ENCODE assay signal across 5 worm cellular contexts in genomic region chrV:11953621-11954020, ce11.
TF ChIP-seq lines count a peak whose summit lies in the region.

No protein-coding gene starts in this region.

TF ChIP-seq in whole organism, L1 larva, 84 proteins besides CTCF, POLR2A, EP300 and RAD21:
- TF ChIP-seq mep-1 (tag; optimal IDR thresholded peaks at IDR 0.05; lab: Kevin White, UChicago) (no peak), sptf-1 (tag; optimal IDR thresholded peaks at IDR 0.05; lab: Kevin White, UChicago) (no peak), fkh-10 (GFP tag; optimal IDR thresholded peaks at IDR 0.05; lab: Kevin White, UChicago) (peak; percentile 58), ces-1 (GFP tag; optimal IDR thresholded peaks at IDR 0.05; lab: Kevin White, UChicago) (peak; percentile 77), unc-98 (GFP tag; IDR thresholded peaks at IDR 0.05; lab: Robert Waterston, UW) (no peak), unc-62 (GFP tag; optimal IDR thresholded peaks at IDR 0.05; lab: Kevin White, UChicago) (no peak), ceh-90 (tag; optimal IDR thresholded peaks at IDR 0.05; lab: Kevin White, UChicago) (no peak), nhr-76 (tag; optimal IDR thresholded peaks at IDR 0.05; lab: Kevin White, UChicago) (no peak), lin-14 (GFP tag; optimal IDR thresholded peaks at IDR 0.05; lab: Kevin White, UChicago) (peak; percentile 79), tbx-2 (tag; optimal IDR thresholded peaks at IDR 0.05; lab: Kevin White, UChicago) (no peak)
TF ChIP-seq in whole organism, L1 larva: peak in this region for 3.

TF ChIP-seq in whole organism, L3 larva, 47 proteins besides CTCF, POLR2A, EP300 and RAD21:
- TF ChIP-seq fkh-10 (GFP tag; optimal IDR thresholded peaks at IDR 0.05; lab: Kevin White, UChicago) (peak; percentile 81), fkh-2 (tag; optimal IDR thresholded peaks at IDR 0.05; lab: Kevin White, UChicago) (no peak)
TF ChIP-seq in whole organism, L3 larva: peak in this region for 1.

TF ChIP-seq in whole organism, L4 larva, 104 proteins besides CTCF, POLR2A, EP300 and RAD21:
- TF ChIP-seq nhr-6 (tag; optimal IDR thresholded peaks at IDR 0.05; lab: Kevin White, UChicago) = no peak
- TF ChIP-seq unc-130 (GFP tag; optimal IDR thresholded peaks at IDR 0.05; lab: Kevin White, UChicago) = no peak
- TF ChIP-seq fkh-10 (GFP tag; optimal IDR thresholded peaks at IDR 0.05; lab: Kevin White, UChicago) = peak; percentile 59
- TF ChIP-seq hmg-1.1 (GFP tag; IDR thresholded peaks at IDR 0.05; lab: Robert Waterston, UW) = no peak
- peak; percentile 78 for TF ChIP-seq ctbp-1 (GFP tag; IDR thresholded peaks at IDR 0.05; lab: Robert Waterston, UW)
- no peak for TF ChIP-seq lin-15B (tag; optimal IDR thresholded peaks at IDR 0.05; lab: Kevin White, UChicago)
- peak; percentile 75 for TF ChIP-seq ces-1 (GFP tag; optimal IDR thresholded peaks at IDR 0.05; lab: Kevin White, UChicago)
TF ChIP-seq in whole organism, L4 larva: peak in this region for 3.

TF ChIP-seq in whole organism, late embryonic, 69 proteins besides CTCF, POLR2A, EP300 and RAD21:
- peak; percentile 53 for TF ChIP-seq fkh-10 (GFP tag; optimal IDR thresholded peaks at IDR 0.05; lab: Kevin White, UChicago)
- peak; percentile 98 for TF ChIP-seq unc-42 (tag; optimal IDR thresholded peaks at IDR 0.05; lab: Kevin White, UChicago)
- TF ChIP-seq ttx-3 (tag; optimal IDR thresholded peaks at IDR 0.05; lab: Kevin White, UChicago) = no peak

TF ChIP-seq in whole organism, mixed stage, embryonic, 35 proteins besides CTCF, POLR2A, EP300 and RAD21:
- TF ChIP-seq mls-2 (tag; optimal IDR thresholded peaks at IDR 0.05; lab: Kevin White, UChicago) (no peak), unc-62 (GFP tag; optimal IDR thresholded peaks at IDR 0.05; lab: Kevin White, UChicago) (no peak), ces-1 (GFP tag; optimal IDR thresholded peaks at IDR 0.05; lab: Kevin White, UChicago) (peak; percentile 98)
TF ChIP-seq in whole organism, mixed stage, embryonic: peak in this region for 1.

Comparison
In these comparisons a context has a peak if more than half of its experiments do, and no peak if none do; other contexts are left out.
1. Of the 29 proteins assayed by ChIP-seq in both whole organism, L4 larva and whole organism, L1 larva: peak only in whole organism, L4 larva: none; only in whole organism, L1 larva: none; in both: ces-1 and fkh-10; in neither: 27.